ENCODE assay signal across 6 fruit fly cellular contexts in genomic region chr3R:14696949-14697513, dm6.
TF ChIP-seq lines count a peak whose summit lies in the region.

Gene Meltrin (minus strand): TSS chr3R:14697292.

- peak; percentile 53 to 58 for TF ChIP-seq CTCF in S2 (optimal IDR thresholded peaks at IDR 0.05; lab: Kevin White, UChicago)
- peak; percentile 40 for TF ChIP-seq CTCF in whole organism, embryonic (GFP tag; optimal IDR thresholded peaks at IDR 0.05; lab: Kevin White, UChicago)

TF ChIP-seq in whole organism, adult, 20 proteins besides CTCF, POLR2A, EP300 and RAD21 (continues in another document):
- peak; percentile 73 for TF ChIP-seq cic (GFP tag; optimal IDR thresholded peaks at IDR 0.05; lab: Kevin White, UChicago)
- TF ChIP-seq toe (GFP tag; optimal IDR thresholded peaks at IDR 0.05; lab: Kevin White, UChicago), result no peak
- TF ChIP-seq Hr96 (GFP tag; optimal IDR thresholded peaks at IDR 0.05; lab: Kevin White, UChicago), result peak; percentile 64
- TF ChIP-seq CG11617 (GFP tag; optimal IDR thresholded peaks at IDR 0.05; lab: Kevin White, UChicago), result peak; percentile 55
- peak; percentile 62 for TF ChIP-seq CG7101 (tag; optimal IDR thresholded peaks at IDR 0.05; lab: Kevin White, UChicago)
- TF ChIP-seq kay (GFP tag; lab: Kevin White, UChicago; ENCODE audit: borderline replicate concordance), result no peak
- TF ChIP-seq Crg-1 (GFP tag; optimal IDR thresholded peaks at IDR 0.05; lab: Kevin White, UChicago), result peak; percentile 59
- TF ChIP-seq CG5204 (GFP tag; optimal IDR thresholded peaks at IDR 0.05; lab: Kevin White, UChicago), result no peak
- TF ChIP-seq ovo (GFP tag; optimal IDR thresholded peaks at IDR 0.05; lab: Kevin White, UChicago), result peak; percentile 22
- TF ChIP-seq CG14711 (tag; optimal IDR thresholded peaks at IDR 0.05; lab: Kevin White, UChicago), result peak; percentile 1
- peak; percentile 57 for TF ChIP-seq CG1620 (GFP tag; optimal IDR thresholded peaks at IDR 0.05; lab: Kevin White, UChicago)
- TF ChIP-seq cnc (optimal IDR thresholded peaks at IDR 0.05; lab: Kevin White, UChicago), result no peak
- TF ChIP-seq Clk (GFP tag; optimal IDR thresholded peaks at IDR 0.05; lab: Kevin White, UChicago), result no peak
- TF ChIP-seq bab1 (GFP tag; optimal IDR thresholded peaks at IDR 0.05; lab: Kevin White, UChicago), result peak; percentile 92
- TF ChIP-seq Mnt (GFP tag; optimal IDR thresholded peaks at IDR 0.05; lab: Kevin White, UChicago), result peak; percentile 90
- TF ChIP-seq tj (GFP tag; optimal IDR thresholded peaks at IDR 0.05; lab: Kevin White, UChicago), result peak; percentile 29
- peak; percentile 67 for TF ChIP-seq CG33017 (tag; optimal IDR thresholded peaks at IDR 0.05; lab: Kevin White, UChicago)
- peak; percentile 20 for TF ChIP-seq pad (GFP tag; optimal IDR thresholded peaks at IDR 0.05; lab: Kevin White, UChicago)

TF ChIP-seq in whole organism, embryonic, 481 proteins besides CTCF, POLR2A, EP300 and RAD21 (continues in another document):
- TF ChIP-seq zfh1 (GFP tag; IDR thresholded peaks at IDR 0.05; lab: Robert Waterston, UW), result no peak
- TF ChIP-seq CG8944 (GFP tag; optimal IDR thresholded peaks at IDR 0.05; lab: Kevin White, UChicago), result no peak
- peak; percentile 56 for TF ChIP-seq CG7839 (tag; optimal IDR thresholded peaks at IDR 0.05; lab: Kevin White, UChicago)
- no peak for TF ChIP-seq trh (GFP tag; optimal IDR thresholded peaks at IDR 0.05; lab: Kevin White, UChicago)
- no peak for TF ChIP-seq tio (GFP tag; optimal IDR thresholded peaks at IDR 0.05; lab: Kevin White, UChicago)
- no peak for TF ChIP-seq knrl (GFP tag; IDR thresholded peaks at IDR 0.05; lab: Robert Waterston, UW; ENCODE audit: partially characterized antibody)
- TF ChIP-seq CG15011 (GFP tag; optimal IDR thresholded peaks at IDR 0.05; lab: Kevin White, UChicago), result no peak
- no peak for TF ChIP-seq danr (GFP tag; IDR thresholded peaks at IDR 0.05; lab: Robert Waterston, UW)
- peak; percentile 9; the same call in 1 of the 2 replicates for TF ChIP-seq CG6272 (GFP tag; IDR thresholded peaks at IDR 0.05; lab: Robert Waterston, UW)
- no peak for TF ChIP-seq CG32772 (GFP tag; IDR thresholded peaks at IDR 0.05; lab: Robert Waterston, UW)
- TF ChIP-seq CG4707 (GFP tag; optimal IDR thresholded peaks at IDR 0.05; lab: Kevin White, UChicago), result peak; percentile 50
- peak; percentile 43 for TF ChIP-seq CG10209 (GFP tag; optimal IDR thresholded peaks at IDR 0.05; lab: Kevin White, UChicago)
- TF ChIP-seq CG17359 (tag; optimal IDR thresholded peaks at IDR 0.05; lab: Kevin White, UChicago), result peak; percentile 53
- peak; percentile 45 for TF ChIP-seq CG9876 (GFP tag; optimal IDR thresholded peaks at IDR 0.05; lab: Kevin White, UChicago)
- peak; percentile 69 for TF ChIP-seq ems (GFP tag; optimal IDR thresholded peaks at IDR 0.05; lab: Kevin White, UChicago)
- no peak for TF ChIP-seq Meics (GFP tag; optimal IDR thresholded peaks at IDR 0.05; lab: Kevin White, UChicago)
- no peak for TF ChIP-seq Sox100B (GFP tag; optimal IDR thresholded peaks at IDR 0.05; lab: Kevin White, UChicago)
- TF ChIP-seq onecut (GFP tag; IDR thresholded peaks at IDR 0.05; lab: Robert Waterston, UW), result peak; percentile 55
- peak; percentile 64 for TF ChIP-seq CG7745 (tag; optimal IDR thresholded peaks at IDR 0.05; lab: Kevin White, UChicago)

TF ChIP-seq in whole organism, prepupa, 60 proteins besides CTCF, POLR2A, EP300 and RAD21 (continues in another document):
- TF ChIP-seq CG10669 (GFP tag; optimal IDR thresholded peaks at IDR 0.05; lab: Kevin White, UChicago) (no peak), CG10631 (GFP tag; optimal IDR thresholded peaks at IDR 0.05; lab: Kevin White, UChicago) (no peak), CG6163 (GFP tag; IDR thresholded peaks at IDR 0.05; lab: Robert Waterston, UW) (no peak), fkh (GFP tag; optimal IDR thresholded peaks at IDR 0.05; lab: Kevin White, UChicago) (peak; percentile 74), topi (GFP tag; optimal IDR thresholded peaks at IDR 0.05; lab: Kevin White, UChicago) (peak; percentile 35), lz (GFP tag; optimal IDR thresholded peaks at IDR 0.05; lab: Kevin White, UChicago) (peak; percentile 39), Blimp-1 (GFP tag; optimal IDR thresholded peaks at IDR 0.05; lab: Kevin White, UChicago) (no peak), Smox (GFP tag; optimal IDR thresholded peaks at IDR 0.05; lab: Kevin White, UChicago) (peak; percentile 23), dac (GFP tag; optimal IDR thresholded peaks at IDR 0.05; lab: Kevin White, UChicago) (no peak), Eip93F (GFP tag; optimal IDR thresholded peaks at IDR 0.05; lab: Kevin White, UChicago) (no peak), net (GFP tag; optimal IDR thresholded peaks at IDR 0.05; lab: Kevin White, UChicago) (no peak), Ets21C (GFP tag; optimal IDR thresholded peaks at IDR 0.05; lab: Kevin White, UChicago) (peak; percentile 25), CG6808 (GFP tag; optimal IDR thresholded peaks at IDR 0.05; lab: Kevin White, UChicago) (peak; percentile 42), CG6854 (GFP tag; optimal IDR thresholded peaks at IDR 0.05; lab: Kevin White, UChicago) (peak; percentile 59), vri (GFP tag; optimal IDR thresholded peaks at IDR 0.05; lab: Kevin White, UChicago) (peak; percentile 75), CG34406 (GFP tag; optimal IDR thresholded peaks at IDR 0.05; lab: Kevin White, UChicago) (no peak), CG11294 (GFP tag; IDR thresholded peaks at IDR 0.05; lab: Robert Waterston, UW) (no peak), svp (GFP tag; lab: Kevin White, UChicago) (peak; percentile 40), CG1621 (tag; optimal IDR thresholded peaks at IDR 0.05; lab: Kevin White, UChicago) (peak; percentile 34), CG16779 (tag; optimal IDR thresholded peaks at IDR 0.05; lab: Kevin White, UChicago) (peak; percentile 34)

TF ChIP-seq in whole organism, pupa, 21 proteins besides CTCF, POLR2A, EP300 and RAD21:
- TF ChIP-seq CG4496 (GFP tag; IDR thresholded peaks at IDR 0.05; lab: Robert Waterston, UW) (no peak), CG34367 (tag; optimal IDR thresholded peaks at IDR 0.05; lab: Kevin White, UChicago) (peak; percentile 9), rn (GFP tag; IDR thresholded peaks at IDR 0.05; lab: Robert Waterston, UW) (no peak), Snoo (tag; optimal IDR thresholded peaks at IDR 0.05; lab: Kevin White, UChicago) (peak; percentile 45), CG14655 (GFP tag; optimal IDR thresholded peaks at IDR 0.05; lab: Kevin White, UChicago) (no peak), CG32121 (GFP tag; IDR thresholded peaks at IDR 0.05; lab: Robert Waterston, UW) (no peak), CG13204 (GFP tag; optimal IDR thresholded peaks at IDR 0.05; lab: Kevin White, UChicago) (peak; percentile 20), Ets98B (GFP tag; IDR thresholded peaks at IDR 0.05; lab: Robert Waterston, UW) (no peak), CG12605 (GFP tag; IDR thresholded peaks at IDR 0.05; lab: Robert Waterston, UW) (no peak), CG10348 (GFP tag; IDR thresholded peaks at IDR 0.05; lab: Robert Waterston, UW) (no peak), gl (tag; optimal IDR thresholded peaks at IDR 0.05; lab: Kevin White, UChicago) (no peak), Pif1A (GFP tag; optimal IDR thresholded peaks at IDR 0.05; lab: Kevin White, UChicago) (no peak), fd96Ca (GFP tag; IDR thresholded peaks at IDR 0.05; lab: Robert Waterston, UW) (no peak), CG17806 (tag; optimal IDR thresholded peaks at IDR 0.05; lab: Kevin White, UChicago) (peak; percentile 1), Pif1B (GFP tag; optimal IDR thresholded peaks at IDR 0.05; lab: Kevin White, UChicago) (peak; percentile 29), CG15710 (tag; optimal IDR thresholded peaks at IDR 0.05; lab: Kevin White, UChicago) (peak; percentile 26), CG8159 (tag; optimal IDR thresholded peaks at IDR 0.05; lab: Kevin White, UChicago) (peak; percentile 2), D1 (tag; optimal IDR thresholded peaks at IDR 0.05; lab: Kevin White, UChicago) (peak; percentile 18), EcR (GFP tag; optimal IDR thresholded peaks at IDR 0.05; lab: Kevin White, UChicago) (peak; percentile 69), CG8301 (tag; optimal IDR thresholded peaks at IDR 0.05; lab: Kevin White, UChicago) (no peak), CG9948 (tag; optimal IDR thresholded peaks at IDR 0.05; lab: Kevin White, UChicago) (no peak)

TF ChIP-seq in whole organism, wandering third instar larva, 38 proteins besides CTCF, POLR2A, EP300 and RAD21 (continues in another document):
- no peak for TF ChIP-seq pan (optimal IDR thresholded peaks at IDR 0.05; lab: Kevin White, UChicago)
- no peak for TF ChIP-seq CG32264 (GFP tag; optimal IDR thresholded peaks at IDR 0.05; lab: Kevin White, UChicago)
- TF ChIP-seq dsf (GFP tag; optimal IDR thresholded peaks at IDR 0.05; lab: Kevin White, UChicago; ENCODE audit: borderline replicate concordance), result peak; percentile 15
- TF ChIP-seq brk (GFP tag; optimal IDR thresholded peaks at IDR 0.05; lab: Kevin White, UChicago), result peak; percentile 80
- TF ChIP-seq Jra (GFP tag; optimal IDR thresholded peaks at IDR 0.05; lab: Kevin White, UChicago), result peak; percentile 71
- peak; percentile 46 for TF ChIP-seq br (GFP tag; optimal IDR thresholded peaks at IDR 0.05; lab: Kevin White, UChicago)
- peak; percentile 68 for TF ChIP-seq h (GFP tag; optimal IDR thresholded peaks at IDR 0.05; lab: Kevin White, UChicago)
- no peak for TF ChIP-seq CG9705 (GFP tag; optimal IDR thresholded peaks at IDR 0.05; lab: Kevin White, UChicago)
- TF ChIP-seq dl (GFP tag; optimal IDR thresholded peaks at IDR 0.05; lab: Kevin White, UChicago; ENCODE audit: insufficient read depth in 1 of 2, partially characterized antibody in 2 of 2), result peak in 1 of 2 experiments; percentile 65
- TF ChIP-seq jim (GFP tag; optimal IDR thresholded peaks at IDR 0.05; lab: Kevin White, UChicago), result peak; percentile 77
- peak; percentile 61 for TF ChIP-seq sv (GFP tag; optimal IDR thresholded peaks at IDR 0.05; lab: Kevin White, UChicago)
- peak; percentile 53 for TF ChIP-seq psq (GFP tag; optimal IDR thresholded peaks at IDR 0.05; lab: Kevin White, UChicago)
- TF ChIP-seq foxo (GFP tag; optimal IDR thresholded peaks at IDR 0.05; lab: Kevin White, UChicago), result peak in 1 of 2 experiments; percentile 57
- peak; percentile 71 for TF ChIP-seq rgr (GFP tag; optimal IDR thresholded peaks at IDR 0.05; lab: Kevin White, UChicago)
- peak; percentile 42 for TF ChIP-seq HLH106 (tag; optimal IDR thresholded peaks at IDR 0.05; lab: Kevin White, UChicago)
- peak; percentile 69 for TF ChIP-seq Hnf4 (GFP tag; optimal IDR thresholded peaks at IDR 0.05; lab: Kevin White, UChicago)
- TF ChIP-seq sage (GFP tag; optimal IDR thresholded peaks at IDR 0.05; lab: Kevin White, UChicago), result no peak
- TF ChIP-seq Sp1 (GFP tag; optimal IDR thresholded peaks at IDR 0.05; lab: Kevin White, UChicago), result peak; percentile 67
- peak; percentile 37 for TF ChIP-seq OdsH (GFP tag; optimal IDR thresholded peaks at IDR 0.05; lab: Kevin White, UChicago)
- TF ChIP-seq GATAd (GFP tag; optimal IDR thresholded peaks at IDR 0.05; lab: Kevin White, UChicago), result no peak
- no peak for TF ChIP-seq CrebA (GFP tag; optimal IDR thresholded peaks at IDR 0.05; lab: Kevin White, UChicago; ENCODE audit: borderline replicate concordance)
- peak; percentile 68 for TF ChIP-seq fru (GFP tag; optimal IDR thresholded peaks at IDR 0.05; lab: Kevin White, UChicago)
- TF ChIP-seq Rel (GFP tag; optimal IDR thresholded peaks at IDR 0.05; lab: Kevin White, UChicago), result no peak
- TF ChIP-seq Rel (tag; optimal IDR thresholded peaks at IDR 0.05; lab: Kevin White, UChicago), result peak; percentile 81
